Worm (Caenorhabditis elegans): ENCODE data around the gene dli-1.
A peak's percentile ranks its signal among the peaks of the same experiment; 100 is the strongest.

The dli-1 gene

ce11 chrIV:13086705-13087104 lies 11.9 kb downstream of the dli-1 start, which contains the start of gene spin-2:
spin-2 (plus strand) TSS chrIV:13087005.
- no peak for TF ChIP-seq spr-3 (GFP tag; optimal IDR thresholded peaks at IDR 0.05)
- no peak for TF ChIP-seq dmd-8 (GFP tag; IDR thresholded peaks at IDR 0.05)
- TF ChIP-seq R02D3.7 (tag; optimal IDR thresholded peaks at IDR 0.05), result no peak
- TF ChIP-seq nhr-6 (tag; optimal IDR thresholded peaks at IDR 0.05), result no peak
- no peak for TF ChIP-seq nhr-102 (tag; optimal IDR thresholded peaks at IDR 0.05)
- TF ChIP-seq unc-39 (tag; optimal IDR thresholded peaks at IDR 0.05), result no peak
- TF ChIP-seq aha-1 (tag), result no peak
- no peak for TF ChIP-seq nhr-77 (tag; optimal IDR thresholded peaks at IDR 0.05)
- no peak for TF ChIP-seq nhr-76 (tag; optimal IDR thresholded peaks at IDR 0.05)
- TF ChIP-seq mxl-2 (GFP tag; conservative IDR thresholded peaks at IDR 0.05), result no peak
- no peak for TF ChIP-seq gei-8 (GFP tag; optimal IDR thresholded peaks at IDR 0.05)
- no peak for TF ChIP-seq fkh-10 (GFP tag; optimal IDR thresholded peaks at IDR 0.05)
- TF ChIP-seq T26A8.4 (GFP tag; IDR thresholded peaks at IDR 0.05), result no peak
- no peak for TF ChIP-seq nhr-25 (tag; optimal IDR thresholded peaks at IDR 0.05; ENCODE audit: borderline replicate concordance, insufficient read depth)
- TF ChIP-seq lin-29 (GFP tag; IDR thresholded peaks at IDR 0.05), result no peak
- no peak for TF ChIP-seq ZK546.5 (tag; optimal IDR thresholded peaks at IDR 0.05)
- no peak for TF ChIP-seq ztf-7 (tag; optimal IDR thresholded peaks at IDR 0.05)
- no peak for TF ChIP-seq F26F4.8 (GFP tag; conservative IDR thresholded peaks at IDR 0.05)
- TF ChIP-seq F37D6.2 (tag; optimal IDR thresholded peaks at IDR 0.05), result no peak

DNA sequence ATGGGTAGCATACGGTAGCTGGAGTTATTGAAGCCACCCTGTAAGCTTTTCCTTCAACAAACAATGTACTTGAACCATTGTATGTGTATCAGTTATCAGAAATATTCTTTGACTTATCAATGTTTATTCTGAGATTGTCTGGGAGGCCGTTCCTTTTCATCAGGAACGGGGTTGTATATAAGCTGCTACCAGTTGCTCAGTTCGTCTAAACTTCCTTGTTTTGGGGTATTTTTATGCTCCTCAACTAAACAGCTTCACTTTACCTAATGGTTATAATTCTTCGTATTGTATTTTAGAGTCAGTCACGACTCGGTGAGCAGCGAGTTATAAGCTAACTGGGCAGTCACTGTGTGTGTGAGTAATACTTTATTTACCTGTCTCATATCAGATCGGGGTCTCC lies 12.9 kb downstream of the dli-1 start:
- no peak for TF ChIP-seq ceh-28 (tag; optimal IDR thresholded peaks at IDR 0.05)
- TF ChIP-seq unc-62 (GFP tag; optimal IDR thresholded peaks at IDR 0.05 in 1 of 2), result peak in 1 of 2 experiments; percentile 91
- TF ChIP-seq unc-62 (tag; optimal IDR thresholded peaks at IDR 0.05), result no peak
- no peak for TF ChIP-seq Y75B8A.6 (GFP tag; IDR thresholded peaks at IDR 0.05)
- no peak for TF ChIP-seq duxl-1 (tag; optimal IDR thresholded peaks at IDR 0.05; ENCODE audit: poor library complexity)
- no peak for TF ChIP-seq nhr-111 (GFP tag; optimal IDR thresholded peaks at IDR 0.05)
- TF ChIP-seq gei-8 (GFP tag; optimal IDR thresholded peaks at IDR 0.05), result no peak
- TF ChIP-seq ceh-82 (tag; optimal IDR thresholded peaks at IDR 0.05), result no peak

ce11 chrIV:13082836-13083763 lies 15.5 kb downstream of the dli-1 start:
- TF ChIP-seq R02D3.7 (tag; optimal IDR thresholded peaks at IDR 0.05), result no peak
- TF ChIP-seq spr-1 (tag; optimal IDR thresholded peaks at IDR 0.05), result no peak
- TF ChIP-seq nhr-11 (tag; optimal IDR thresholded peaks at IDR 0.05), result no peak
- TF ChIP-seq Y48G9A.11 (GFP tag; IDR thresholded peaks at IDR 0.05), result no peak
- 0 out of 2 replicates have a peak, but pooled peaks have one; percentile 17 for TF ChIP-seq dmd-9 (GFP tag; IDR thresholded peaks at IDR 0.05)
- no peak for TF ChIP-seq tra-1 (GFP tag; IDR thresholded peaks at IDR 0.05)
- no peak for TF ChIP-seq ceh-32 (tag; optimal IDR thresholded peaks at IDR 0.05; ENCODE audit: poor library complexity)
- TF ChIP-seq madf-5 (GFP tag; IDR thresholded peaks at IDR 0.05), result no peak
- TF ChIP-seq zip-2 (tag; optimal IDR thresholded peaks at IDR 0.05), result no peak
- no peak for TF ChIP-seq nhr-41 (GFP tag; IDR thresholded peaks at IDR 0.05)
- no peak for TF ChIP-seq lin-38 (GFP tag; IDR thresholded peaks at IDR 0.05)
- no peak for TF ChIP-seq lin-13 (GFP tag; optimal IDR thresholded peaks at IDR 0.05)
- TF ChIP-seq vab-7 (GFP tag; IDR thresholded peaks at IDR 0.05), result no peak
- peak; percentile 85 for TF ChIP-seq aha-1 (tag)
- TF ChIP-seq nhr-25 (tag; optimal IDR thresholded peaks at IDR 0.05; ENCODE audit: borderline replicate concordance, insufficient read depth), result peak; percentile 81
- no peak for TF ChIP-seq F10B5.3 (tag; optimal IDR thresholded peaks at IDR 0.05)
- no peak for TF ChIP-seq ZK546.5 (tag; optimal IDR thresholded peaks at IDR 0.05)
- TF ChIP-seq hlh-11 (tag; optimal IDR thresholded peaks at IDR 0.05), result no peak
- no peak for TF ChIP-seq hmg-1.1 (GFP tag; IDR thresholded peaks at IDR 0.05)
- TF ChIP-seq zag-1 (tag; optimal IDR thresholded peaks at IDR 0.05), result no peak
- TF ChIP-seq unc-62 (GFP tag; optimal IDR thresholded peaks at IDR 0.05 in 1 of 2), result peak in 1 of 2 experiments; percentile 86
- no peak for TF ChIP-seq unc-62 (tag; optimal IDR thresholded peaks at IDR 0.05)
- TF ChIP-seq nhr-76 (tag; optimal IDR thresholded peaks at IDR 0.05), result no peak
- TF ChIP-seq dpl-1 (GFP tag; optimal IDR thresholded peaks at IDR 0.05), result no peak
- peak; percentile 1 for TF ChIP-seq nhr-48 (tag; optimal IDR thresholded peaks at IDR 0.05)
- no peak for TF ChIP-seq spr-3 (GFP tag; optimal IDR thresholded peaks at IDR 0.05)
- TF ChIP-seq daf-16 (GFP tag; optimal IDR thresholded peaks at IDR 0.05), result no peak
- no peak for TF ChIP-seq daf-16 (tag; optimal IDR thresholded peaks at IDR 0.05)
- no peak for TF ChIP-seq nhr-6 (tag; optimal IDR thresholded peaks at IDR 0.05)
- TF ChIP-seq daf-8 (GFP tag; IDR thresholded peaks at IDR 0.05), result no peak

All from whole organism, L4 larva.